Worm (Caenorhabditis elegans) whole organism, L1 larva: Measurements from ENCODE around the gene nstp-2.

Experiments
- Y116A8C.19 ChIP-seq: sonication (generic microtip); optimal IDR thresholded peaks from 2 replicates; lab custom pipeline; 2016; ENCODE audit warnings: missing compliant biosample characterization, missing genetic modification characterization, borderline replicate concordance
- alr-1 ChIP-seq: fragments of 200-800 bp; sonication (Bioruptor generic); optimal IDR thresholded peaks from 2 replicates; lab custom pipeline; 2018; ENCODE audit warnings: borderline replicate concordance, mild to moderate bottlenecking, missing genetic modification characterization, missing compliant biosample characterization
- aly-2 ChIP-seq: fragments of 150-350 bp; optimal IDR thresholded peaks from 2 replicates; lab custom pipeline; 2014; ENCODE audit warnings: missing biosample characterization, missing genetic modification characterization
- ama-1 ChIP-seq: fragments of 150-350 bp; optimal IDR thresholded peaks from 2 replicates; lab custom pipeline; 2014
- ceh-63 ChIP-seq: fragments of 200-800 bp; sonication (Bioruptor generic); optimal IDR thresholded peaks from 2 replicates; lab custom pipeline; 2018; ENCODE audit warnings: mild to moderate bottlenecking, missing genetic modification characterization, missing compliant biosample characterization
- ceh-8 ChIP-seq: fragments of 200-800 bp; sonication (Bioruptor generic); optimal IDR thresholded peaks from 2 replicates; lab custom pipeline; 2018; ENCODE audit warnings: mild to moderate bottlenecking, missing genetic modification characterization, moderate library complexity, missing compliant biosample characterization
- ceh-82 ChIP-seq, 3 experiments: fragments of 150-350 bp in 1 of 3; sonication (generic microtip) in 2 of 3; optimal IDR thresholded peaks; 2 replicates each; lab custom pipeline; 2014 to 2017; ENCODE audit warnings: missing biosample characterization in 3 of 3, missing genetic modification characterization in 3 of 3
- ceh-90 ChIP-seq: sonication (generic microtip); optimal IDR thresholded peaks from 2 replicates; lab custom pipeline; 2016; ENCODE audit warnings: missing genetic modification characterization, missing compliant biosample characterization
- efl-1 ChIP-seq, 4 experiments: fragments of 150-350 bp; optimal IDR thresholded peaks in 3 of 4; peaks in 1 of 4; 1 replicate in 1 of 4; 2 replicates in 3 of 4; lab custom pipeline; 2014; ENCODE audit warnings: missing biosample characterization in 2 of 4, missing genetic modification characterization in 2 of 4, missing genetic modification reagents in 2 of 4
- efl-3 ChIP-seq: fragments of 200-800 bp; sonication (Bioruptor generic); optimal IDR thresholded peaks from 2 replicates; lab custom pipeline; 2018; ENCODE audit warnings: mild to moderate bottlenecking, missing genetic modification characterization, missing compliant biosample characterization
- elt-2 ChIP-seq: sonication (generic microtip); optimal IDR thresholded peaks from 2 replicates; lab custom pipeline; 2016; ENCODE audit warnings: missing genetic modification characterization, mild to moderate bottlenecking, inconsistent platforms, missing compliant biosample characterization, missing genetic modification reagents
- elt-3 ChIP-seq, 6 experiments: fragments of 150-350 bp in 1 of 6; sonication (generic microtip); optimal IDR thresholded peaks; 2 replicates each; lab custom pipeline; 2017 to 2018; ENCODE audit warnings: missing biosample characterization in 6 of 6, missing genetic modification characterization in 6 of 6, inconsistent platforms in 1 of 6
- fkh-8 ChIP-seq: sonication (generic microtip); optimal IDR thresholded peaks from 2 replicates; lab custom pipeline; 2016; ENCODE audit warnings: mild to moderate bottlenecking, missing genetic modification characterization, missing compliant biosample characterization
- grh-1 ChIP-seq: fragments of 200-800 bp; sonication (Bioruptor generic); IDR thresholded peaks from 2 replicates; pipeline ENCODE4 v1.3.6; 2022; ENCODE audit warnings: missing genetic modification reagents, missing genetic modification characterization, missing compliant biosample characterization
- hpl-2 ChIP-seq: fragments of 150-350 bp; optimal IDR thresholded peaks from 2 replicates; lab custom pipeline; 2014; ENCODE audit warnings: missing biosample characterization, missing genetic modification reagents, missing genetic modification characterization
- irx-1 ChIP-seq: sonication (generic microtip); optimal IDR thresholded peaks from 2 replicates; lab custom pipeline; 2016; ENCODE audit warnings: missing genetic modification characterization, missing compliant biosample characterization
- jun-1 ChIP-seq: fragments of 150-350 bp; optimal IDR thresholded peaks from 2 replicates; lab custom pipeline; 2014; ENCODE audit warnings: missing biosample characterization, missing genetic modification reagents, missing genetic modification characterization
- lin-13 ChIP-seq: fragments of 150-350 bp; optimal IDR thresholded peaks from 2 replicates; lab custom pipeline; 2014; ENCODE audit warnings: missing biosample characterization, missing genetic modification reagents, missing genetic modification characterization
- lin-14 ChIP-seq: fragments of 200-800 bp; sonication (Bioruptor generic); optimal IDR thresholded peaks from 2 replicates; lab custom pipeline; 2018; ENCODE audit warnings: mild to moderate bottlenecking, missing genetic modification characterization, moderate library complexity, missing compliant biosample characterization
- lin-39 ChIP-seq: fragments of 150-350 bp; optimal IDR thresholded peaks from 2 replicates; lab custom pipeline; 2014; ENCODE audit warnings: missing biosample characterization, missing genetic modification reagents, missing genetic modification characterization
- lsy-2 ChIP-seq, 2 experiments: fragments of 150-350 bp; optimal IDR thresholded peaks; 2 replicates each; lab custom pipeline; 2014; ENCODE audit warnings: missing biosample characterization in 2 of 2, missing genetic modification characterization in 2 of 2
- mab-9 ChIP-seq: fragments of 200-800 bp; sonication (Bioruptor generic); IDR thresholded peaks from 2 replicates; pipeline ENCODE4 v1.3.6; 2022; ENCODE audit warnings: missing genetic modification reagents, missing genetic modification characterization, missing compliant biosample characterization
- mdl-1 ChIP-seq, 2 experiments: fragments of 150-350 bp; optimal IDR thresholded peaks; 2 replicates each; lab custom pipeline; 2014 to 2017; ENCODE audit warnings: missing biosample characterization in 2 of 2, missing genetic modification characterization in 2 of 2, inconsistent platforms in 1 of 2
- mef-2 ChIP-seq: fragments of 150-350 bp; optimal IDR thresholded peaks from 2 replicates; lab custom pipeline; 2014; ENCODE audit warnings: missing biosample characterization, missing genetic modification characterization
- nhr-11 ChIP-seq: fragments of 150-350 bp; optimal IDR thresholded peaks from 2 replicates; lab custom pipeline; 2014; ENCODE audit warnings: missing biosample characterization, missing genetic modification characterization
- nhr-12 ChIP-seq: sonication (generic microtip); optimal IDR thresholded peaks from 2 replicates; lab custom pipeline; 2017; ENCODE audit warnings: missing biosample characterization, missing genetic modification characterization
- nhr-19 ChIP-seq: fragments of 200-800 bp; sonication (Bioruptor generic); conservative IDR thresholded peaks from 2 replicates; pipeline ENCODE4 v1.3.6; 2022; ENCODE audit warnings: missing genetic modification characterization, missing compliant biosample characterization
- nhr-20 ChIP-seq: sonication (generic microtip); optimal IDR thresholded peaks from 2 replicates; lab custom pipeline; 2016; ENCODE audit warnings: mild to moderate bottlenecking, missing genetic modification characterization, missing compliant biosample characterization
- nhr-237 ChIP-seq: fragments of 150-350 bp; optimal IDR thresholded peaks from 2 replicates; lab custom pipeline; 2014; ENCODE audit warnings: missing biosample characterization, missing genetic modification characterization
- nhr-28 ChIP-seq: fragments of 150-350 bp; optimal IDR thresholded peaks from 2 replicates; lab custom pipeline; 2014; ENCODE audit warnings: missing biosample characterization, missing genetic modification characterization
- nhr-71 ChIP-seq: sonication (generic microtip); optimal IDR thresholded peaks from 2 replicates; lab custom pipeline; 2016; ENCODE audit warnings: mild to moderate bottlenecking, missing genetic modification characterization, moderate library complexity, missing compliant biosample characterization
- nhr-76 ChIP-seq: sonication (generic microtip); optimal IDR thresholded peaks from 2 replicates; lab custom pipeline; 2017; ENCODE audit warnings: missing biosample characterization, missing genetic modification characterization
- nhr-77 ChIP-seq: fragments of 150-350 bp; optimal IDR thresholded peaks from 2 replicates; lab custom pipeline; 2014; ENCODE audit warnings: missing biosample characterization, missing genetic modification characterization
- nhr-84 ChIP-seq: sonication (generic microtip); optimal IDR thresholded peaks from 2 replicates; lab custom pipeline; 2017; ENCODE audit warnings: missing biosample characterization, missing genetic modification characterization
- nhr-85 ChIP-seq: sonication (generic microtip); peaks from one replicate; lab custom pipeline; 2016; ENCODE audit warnings: missing genetic modification characterization, inconsistent platforms, missing compliant biosample characterization
- pax-3 ChIP-seq: fragments of 200-800 bp; sonication (Bioruptor generic); optimal IDR thresholded peaks from 2 replicates; lab custom pipeline; 2018; ENCODE audit warnings: mild to moderate bottlenecking, missing genetic modification characterization, moderate library complexity, missing compliant biosample characterization
- pqm-1 ChIP-seq: sonication (generic microtip); optimal IDR thresholded peaks from 3 replicates; lab custom pipeline; 2017; ENCODE audit warnings: missing biosample characterization, missing genetic modification characterization
- rnt-1 ChIP-seq: sonication (generic microtip); optimal IDR thresholded peaks from 2 replicates; lab custom pipeline; 2016; ENCODE audit warnings: mild to moderate bottlenecking, missing genetic modification characterization, moderate library complexity, missing compliant biosample characterization
- snpc-4 ChIP-seq: fragments of 150-350 bp; optimal IDR thresholded peaks from 2 replicates; lab custom pipeline; 2014; ENCODE audit warnings: missing biosample characterization, missing genetic modification characterization
- snu-23 ChIP-seq: sonication (generic microtip); optimal IDR thresholded peaks from 2 replicates; lab custom pipeline; 2016; ENCODE audit warnings: missing genetic modification characterization, missing compliant biosample characterization
- sup-37 ChIP-seq: fragments of 200-800 bp; sonication (Bioruptor generic); optimal IDR thresholded peaks from 2 replicates; lab custom pipeline; 2018; ENCODE audit warnings: mild to moderate bottlenecking, missing genetic modification characterization, missing compliant biosample characterization
- tbx-2 ChIP-seq: sonication (generic microtip); optimal IDR thresholded peaks from 2 replicates; lab custom pipeline; 2016; ENCODE audit warnings: missing genetic modification characterization, missing compliant biosample characterization
- tlp-1 ChIP-seq: fragments of 150-350 bp; optimal IDR thresholded peaks from 2 replicates; lab custom pipeline; 2014; ENCODE audit warnings: missing biosample characterization, missing genetic modification characterization
- unc-62 ChIP-seq: fragments of 150-350 bp; optimal IDR thresholded peaks from 2 replicates; lab custom pipeline; 2014; ENCODE audit warnings: missing biosample characterization, missing genetic modification reagents, missing genetic modification characterization
- unc-86 ChIP-seq: sonication (generic microtip); optimal IDR thresholded peaks from 2 replicates; lab custom pipeline; 2016; ENCODE audit warnings: missing genetic modification characterization, missing compliant biosample characterization
- unc-98 ChIP-seq: fragments of 200-800 bp; sonication (Bioruptor generic); IDR thresholded peaks from 2 replicates; pipeline ENCODE4 v1.3.6; 2022; ENCODE audit warnings: missing genetic modification characterization, missing compliant biosample characterization
- vab-15 ChIP-seq: sonication (generic microtip); optimal IDR thresholded peaks from 2 replicates; lab custom pipeline; 2017; ENCODE audit warnings: missing genotype, mild to moderate bottlenecking, missing genetic modification characterization, missing compliant biosample characterization
- zag-1 ChIP-seq: fragments of 150-350 bp; optimal IDR thresholded peaks from 2 replicates; lab custom pipeline; 2014; ENCODE audit warnings: missing biosample characterization, missing genetic modification characterization
- zip-4 ChIP-seq: fragments of 200-800 bp; sonication (Bioruptor generic); optimal IDR thresholded peaks from 2 replicates; lab custom pipeline; 2018; ENCODE audit warnings: mild to moderate bottlenecking, missing genetic modification characterization, moderate library complexity, missing compliant biosample characterization

Gene nstp-2

DNA sequence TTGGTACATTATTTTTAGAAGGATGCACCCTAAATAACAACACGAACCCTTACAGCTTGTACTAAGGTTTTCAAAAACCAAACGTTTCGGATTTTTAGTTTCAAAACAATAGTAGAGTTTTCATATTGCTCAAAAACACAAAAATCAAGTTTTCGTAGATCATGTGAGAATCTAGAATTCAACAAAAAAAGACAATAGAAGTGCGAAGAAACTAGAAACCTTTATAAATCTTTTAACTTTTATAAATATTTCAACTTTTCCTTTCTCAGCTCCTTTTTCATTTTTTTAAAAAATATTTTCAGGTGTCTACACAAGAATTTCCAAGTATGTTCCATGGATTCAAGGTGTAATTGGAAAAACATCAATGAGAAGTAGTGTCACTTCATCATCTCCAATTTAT is 45.6 kb downstream of the nstp-2 start, which contains the start of gene best-9 (continued):
- no peak for TF ChIP-seq nhr-84 (tag; lab: Kevin White, UChicago)
- no peak for TF ChIP-seq zag-1
- TF ChIP-seq nhr-19 (GFP tag; lab: Robert Waterston, UW), result no peak
- no peak for TF ChIP-seq unc-98 (GFP tag; lab: Robert Waterston, UW)
- no peak for TF ChIP-seq aly-2 (tag; lab: Kevin White, UChicago)

ce11 chrIV:6556624-6557368 is 49.2 kb downstream of the nstp-2 start, which contains the start of gene try-3:
try-3 (plus strand) TSS chrIV:6557155.
- TF ChIP-seq nhr-77 (tag; lab: Kevin White, UChicago) (peak; percentile 62), rnt-1 (tag; lab: Kevin White, UChicago) (peak; percentile 84), lin-13 (GFP tag; lab: Kevin White, UChicago) (peak; percentile 73), elt-2 (tag; lab: Kevin White, UChicago) (peak; percentile 5), nhr-28 (tag; lab: Kevin White, UChicago) (no peak), ceh-82 (tag; optimal IDR thresholded peaks at IDR 0.05; lab: Kevin White, UChicago) (peak; percentile 30 to 70 (median 35)), ama-1 (lab: Kevin White, UChicago) (no peak), vab-15 (tag; lab: Kevin White, UChicago) (no peak), nhr-84 (tag; lab: Kevin White, UChicago) (no peak), tbx-2 (peak; percentile 64), grh-1 (peak; percentile 52), ceh-8 (GFP tag; lab: Kevin White, UChicago) (peak; percentile 55), lin-14 (GFP tag; lab: Kevin White, UChicago) (peak; percentile 78), nhr-85 (tag; lab: Kevin White, UChicago) (peak; percentile 68), mab-9 (GFP tag; lab: Robert Waterston, UW) (peak; percentile 37; the same call in 1 of the 2 replicates), alr-1 (tag; lab: Kevin White, UChicago) (no peak), nhr-71 (tag; lab: Kevin White, UChicago) (peak; percentile 83), ceh-90 (tag; lab: Kevin White, UChicago) (no peak), nhr-11 (no peak), irx-1 (tag; lab: Kevin White, UChicago) (peak; percentile 35), snpc-4 (no peak), nhr-76 (no peak), nhr-20 (tag; lab: Kevin White, UChicago) (peak; percentile 79), lsy-2 (tag; optimal IDR thresholded peaks at IDR 0.05; lab: Kevin White, UChicago) (peak; percentile 60 to 72), hpl-2 (GFP tag; lab: Kevin White, UChicago) (no peak), zag-1 (no peak), pax-3 (tag; lab: Kevin White, UChicago) (peak; percentile 52), jun-1 (no peak), snu-23 (peak; percentile 85), mdl-1 (tag; optimal IDR thresholded peaks at IDR 0.05; lab: Kevin White, UChicago) (peak in 1 of 2 experiments; percentile 40), fkh-8 (tag; lab: Kevin White, UChicago) (peak; percentile 82), unc-98 (GFP tag; lab: Robert Waterston, UW) (no peak), Y116A8C.19 (no peak), zip-4 (peak; percentile 6), efl-3 (GFP tag; lab: Kevin White, UChicago) (no peak), efl-1 (optimal IDR thresholded peaks at IDR 0.05; lab: Kevin White, UChicago) (peak; percentile 60 to 72), efl-1 (GFP tag; optimal IDR thresholded peaks at IDR 0.05 in 1 of 2; lab: Kevin White, UChicago) (peak; percentile 56 to 95), unc-86 (tag; lab: Kevin White, UChicago) (peak; percentile 50), tlp-1 (no peak), lin-39 (tag; lab: Kevin White, UChicago) (no peak), unc-62 (GFP tag; lab: Kevin White, UChicago) (no peak), ceh-63 (GFP tag; lab: Kevin White, UChicago) (no peak), sup-37 (GFP tag; lab: Kevin White, UChicago) (no peak), nhr-12 (tag; lab: Kevin White, UChicago) (no peak), nhr-237 (peak; percentile 22), pqm-1 (tag; lab: Kevin White, UChicago) (no peak), mef-2 (no peak), elt-3 (tag; optimal IDR thresholded peaks at IDR 0.05; lab: Kevin White, UChicago) (peak in 3 of 6 experiments; percentile 6 to 30 (median 13))
